Fruit fly (Drosophila melanogaster): Measurements from ENCODE around the gene vex.

Gene vex

DNA sequence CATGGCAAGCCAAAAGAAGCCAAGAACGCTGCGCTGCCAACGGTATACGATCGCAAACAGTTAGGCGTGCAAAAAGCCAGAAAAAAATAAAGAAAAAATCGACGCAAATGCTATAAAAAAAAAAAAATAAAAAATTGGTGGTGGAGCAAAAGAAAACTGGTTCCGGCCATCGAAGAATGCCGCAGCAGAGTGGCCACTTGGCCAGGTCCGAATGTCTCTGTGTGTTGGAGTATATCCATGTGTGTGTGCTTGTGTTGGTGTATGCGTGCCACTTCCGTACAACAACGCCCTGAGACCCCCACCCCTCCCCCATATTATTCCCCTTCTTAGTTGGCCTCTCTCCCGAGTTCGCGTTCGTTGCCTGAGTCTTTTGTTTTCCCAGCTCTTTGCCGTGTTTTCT lies 107.4 kb downstream of the vex start:
- TF ChIP-seq CG5953 (GFP tag; IDR thresholded peaks at IDR 0.05) (no peak), oc (tag; optimal IDR thresholded peaks at IDR 0.05) (no peak), bowl (GFP tag; IDR thresholded peaks at IDR 0.05) (no peak), tll (GFP tag; optimal IDR thresholded peaks at IDR 0.05) (no peak), kni (GFP tag; optimal IDR thresholded peaks at IDR 0.05) (peak; percentile 69), Dref (GFP tag; IDR thresholded peaks at IDR 0.05) (no peak), Taf1 (GFP tag; IDR thresholded peaks at IDR 0.05) (no peak), CG13775 (GFP tag; optimal IDR thresholded peaks at IDR 0.05) (no peak), dmrt11E (tag; optimal IDR thresholded peaks at IDR 0.05) (no peak), so (GFP tag; IDR thresholded peaks at IDR 0.05) (no peak), wek (GFP tag; optimal IDR thresholded peaks at IDR 0.05) (no peak), CG12219 (GFP tag; optimal IDR thresholded peaks at IDR 0.05) (no peak), CG4730 (GFP tag; IDR thresholded peaks at IDR 0.05) (no peak), mam (GFP tag; optimal IDR thresholded peaks at IDR 0.05) (no peak), CG9932 (GFP tag; IDR thresholded peaks at IDR 0.05) (no peak), NK7.1 (GFP tag; optimal IDR thresholded peaks at IDR 0.05) (no peak), ac (GFP tag; optimal IDR thresholded peaks at IDR 0.05) (no peak), CG9797 (GFP tag; optimal IDR thresholded peaks at IDR 0.05) (no peak), pzg (GFP tag; optimal IDR thresholded peaks at IDR 0.05) (no peak), nerfin-2 (GFP tag; IDR thresholded peaks at IDR 0.05; ENCODE audit: partially characterized antibody) (no peak), CG18262 (tag; optimal IDR thresholded peaks at IDR 0.05) (no peak), CG10959 (GFP tag; IDR thresholded peaks at IDR 0.05) (no peak), CG15601 (tag; optimal IDR thresholded peaks at IDR 0.05) (no peak), gfzf (GFP tag; optimal IDR thresholded peaks at IDR 0.05) (no peak), zen (tag; optimal IDR thresholded peaks at IDR 0.05) (no peak), Poxn (GFP tag; IDR thresholded peaks at IDR 0.05) (no peak), Chrac-16 (GFP tag; optimal IDR thresholded peaks at IDR 0.05) (no peak), grau (tag; optimal IDR thresholded peaks at IDR 0.05) (no peak), repo (GFP tag; optimal IDR thresholded peaks at IDR 0.05) (no peak), vvl (GFP tag; IDR thresholded peaks at IDR 0.05) (no peak), peb (GFP tag; IDR thresholded peaks at IDR 0.05) (no peak), Side (GFP tag; optimal IDR thresholded peaks at IDR 0.05) (no peak), GATAe (GFP tag; conservative IDR thresholded peaks at IDR 0.05) (no peak), cg (GFP tag; optimal IDR thresholded peaks at IDR 0.05) (peak; percentile 56), MESR4 (GFP tag; optimal IDR thresholded peaks at IDR 0.05) (no peak), Dip3 (GFP tag; optimal IDR thresholded peaks at IDR 0.05) (no peak), gt (GFP tag; IDR thresholded peaks at IDR 0.05) (no peak), pb (GFP tag; optimal IDR thresholded peaks at IDR 0.05) (no peak), Nf-YB (GFP tag; optimal IDR thresholded peaks at IDR 0.05) (no peak), Gug (GFP tag; IDR thresholded peaks at IDR 0.05) (no peak), CG7745 (tag; optimal IDR thresholded peaks at IDR 0.05) (no peak), crol (GFP tag; IDR thresholded peaks at IDR 0.05) (peak; percentile 56), sd (tag; optimal IDR thresholded peaks at IDR 0.05) (peak; percentile 41), nom (GFP tag; optimal IDR thresholded peaks at IDR 0.05) (peak; percentile 68), klu (GFP tag; IDR thresholded peaks at IDR 0.05) (no peak), CG1529 (GFP tag; optimal IDR thresholded peaks at IDR 0.05) (no peak), shn (GFP tag; optimal IDR thresholded peaks at IDR 0.05) (no peak), Meics (GFP tag; optimal IDR thresholded peaks at IDR 0.05) (no peak), lbe (GFP tag; optimal IDR thresholded peaks at IDR 0.05) (no peak), CG2889 (GFP tag; IDR thresholded peaks at IDR 0.05) (no peak), Lhr (GFP tag; optimal IDR thresholded peaks at IDR 0.05) (no peak), odd (GFP tag; optimal IDR thresholded peaks at IDR 0.05) (no peak)

Data from whole organism, embryonic.